Fruit fly (Drosophila melanogaster) whole organism, prepupa: ENCODE measurements around the gene Cyp312a1.
A peak's percentile ranks its signal among the peaks of the same experiment; 100 is the strongest.

Source experiments
- CG10631 ChIP-seq: fragments of 200-800 bp; sonication (Bioruptor generic); optimal IDR thresholded peaks from 2 replicates; lab custom pipeline; 2016; ENCODE audit warnings: missing biosample characterization, missing genetic modification characterization
- CG11294 ChIP-seq: fragments of 200-800 bp; sonication (Bioruptor generic); IDR thresholded peaks from 2 replicates; pipeline ENCODE4 v1.3.6; 2022; ENCODE audit warnings: missing biosample characterization, missing genetic modification characterization
- CG11762 ChIP-seq: fragments of 200-800 bp; sonication (Bioruptor generic); optimal IDR thresholded peaks from 3 replicates; lab custom pipeline; 2016; ENCODE audit warnings: missing biosample characterization, missing genetic modification characterization; ENCODE audit not compliant: insufficient read depth
- CG11902 ChIP-seq: fragments of 200-800 bp; sonication (Bioruptor generic); optimal IDR thresholded peaks from 3 replicates; lab custom pipeline; 2016; ENCODE audit warnings: missing biosample characterization, missing genetic modification characterization
- CG15336 ChIP-seq: fragments of 200-800 bp; sonication (Bioruptor generic); IDR thresholded peaks from 2 replicates; pipeline ENCODE4 v1.3.6; 2022; ENCODE audit warnings: missing biosample characterization, missing genetic modification characterization
- CG3032 ChIP-seq: fragments of 200-800 bp; optimal IDR thresholded peaks from 2 replicates; lab custom pipeline; 2019; ENCODE audit warnings: missing biosample characterization, mild to moderate bottlenecking, missing genetic modification characterization, moderate library complexity
- CG31627 ChIP-seq: fragments of 200-800 bp; sonication (Bioruptor generic); optimal IDR thresholded peaks from 3 replicates; lab custom pipeline; 2016; ENCODE audit warnings: missing biosample characterization, missing genetic modification characterization
- CG32006 ChIP-seq: fragments of 200-800 bp; sonication (Bioruptor generic); optimal IDR thresholded peaks from 3 replicates; lab custom pipeline; 2017; ENCODE audit warnings: missing biosample characterization, mild to moderate bottlenecking, missing genetic modification characterization
- CG3919 ChIP-seq: fragments of 200-800 bp; sonication (Bioruptor generic); optimal IDR thresholded peaks from 3 replicates; lab custom pipeline; 2016; ENCODE audit warnings: missing biosample characterization, missing genetic modification characterization
- CG4318 ChIP-seq: fragments of 200-800 bp; sonication (Bioruptor generic); optimal IDR thresholded peaks from 3 replicates; lab custom pipeline; 2017; ENCODE audit warnings: missing biosample characterization, mild to moderate bottlenecking, missing genetic modification characterization
- CG6163 ChIP-seq: fragments of 200-800 bp; sonication (Bioruptor generic); IDR thresholded peaks from 3 replicates; pipeline ENCODE4 v1.3.6; 2022; ENCODE audit warnings: missing biosample characterization, missing genetic modification characterization
- CG6276 ChIP-seq: fragments of 200-800 bp; sonication (Bioruptor generic); optimal IDR thresholded peaks from 2 replicates; lab custom pipeline; 2017; ENCODE audit warnings: missing biosample characterization, mild to moderate bottlenecking, missing genetic modification characterization
- CG6792 ChIP-seq: fragments of 200-800 bp; sonication (Bioruptor generic); optimal IDR thresholded peaks from 3 replicates; lab custom pipeline; 2016; ENCODE audit warnings: missing biosample characterization, missing genetic modification characterization
- CG6808 ChIP-seq: fragments of 200-800 bp; sonication (Bioruptor generic); optimal IDR thresholded peaks from 3 replicates; lab custom pipeline; 2017; ENCODE audit warnings: missing biosample characterization, missing genetic modification characterization, mild to moderate bottlenecking, moderate library complexity, missing genetic modification reagents
- CG6854 ChIP-seq: fragments of 200-800 bp; sonication (Bioruptor generic); optimal IDR thresholded peaks from 2 replicates; lab custom pipeline; 2017; ENCODE audit warnings: missing biosample characterization, mild to moderate bottlenecking, missing genetic modification characterization
- CG8119 ChIP-seq: fragments of 200-800 bp; sonication (Bioruptor generic); IDR thresholded peaks from 3 replicates; pipeline ENCODE4 v1.3.6; 2022; ENCODE audit warnings: missing biosample characterization, missing genetic modification characterization
- CG9139 ChIP-seq: fragments of 200-800 bp; sonication (Bioruptor generic); optimal IDR thresholded peaks from 3 replicates; lab custom pipeline; 2017; ENCODE audit warnings: missing biosample characterization, mild to moderate bottlenecking, missing genetic modification characterization
- Eip75B ChIP-seq: fragments of 200-800 bp; sonication (Bioruptor generic); optimal IDR thresholded peaks from 3 replicates; lab custom pipeline; 2016; ENCODE audit warnings: missing biosample characterization, missing genetic modification characterization
- Eip78C ChIP-seq: fragments of 200-800 bp; sonication (Bioruptor generic); peaks from one replicate; lab custom pipeline; 2016; ENCODE audit warnings: missing biosample characterization, missing genetic modification characterization
- Eip93F ChIP-seq: fragments of 200-800 bp; sonication (Bioruptor generic); optimal IDR thresholded peaks from 2 replicates; lab custom pipeline; 2016; ENCODE audit warnings: missing biosample characterization, mild to moderate bottlenecking, missing genetic modification characterization
- Ets21C ChIP-seq: fragments of 200-800 bp; sonication (Bioruptor generic); optimal IDR thresholded peaks from 3 replicates; lab custom pipeline; 2016; ENCODE audit warnings: missing biosample characterization, missing genetic modification characterization
- Ets96B ChIP-seq: fragments of 200-800 bp; optimal IDR thresholded peaks from 2 replicates; lab custom pipeline; 2019; ENCODE audit warnings: missing biosample characterization, mild to moderate bottlenecking, missing genetic modification characterization, moderate library complexity
- Gug ChIP-seq: fragments of 200-800 bp; sonication (Bioruptor generic); IDR thresholded peaks from 2 replicates; pipeline ENCODE4 v1.3.6; 2022; ENCODE audit warnings: missing biosample characterization, missing genetic modification characterization
- Hr38 ChIP-seq: sonication (Bioruptor generic); optimal IDR thresholded peaks from 2 replicates; lab custom pipeline; 2016; ENCODE audit warnings: missing biosample characterization, missing genetic modification characterization
- Hr39 ChIP-seq: fragments of 200-800 bp; sonication (Bioruptor generic); optimal IDR thresholded peaks from 2 replicates; lab custom pipeline; 2016; ENCODE audit warnings: missing biosample characterization, missing genetic modification characterization
- Hr4 ChIP-seq: fragments of 200-800 bp; sonication (Bioruptor generic); optimal IDR thresholded peaks from 3 replicates; lab custom pipeline; 2016; ENCODE audit warnings: missing biosample characterization, missing genetic modification characterization
- Lpt ChIP-seq: fragments of 200-800 bp; sonication (Bioruptor generic); optimal IDR thresholded peaks from 3 replicates; lab custom pipeline; 2016; ENCODE audit warnings: missing biosample characterization, missing genetic modification characterization
- Met ChIP-seq: fragments of 200-800 bp; sonication (Bioruptor generic); optimal IDR thresholded peaks from 3 replicates; lab custom pipeline; 2016; ENCODE audit warnings: missing biosample characterization, missing genetic modification characterization
- OdsH ChIP-seq: fragments of 200-800 bp; sonication (Bioruptor generic); optimal IDR thresholded peaks from 3 replicates; lab custom pipeline; 2016; ENCODE audit warnings: missing biosample characterization, missing genetic modification characterization
- Sox102F ChIP-seq: fragments of 200-800 bp; sonication (Bioruptor generic); optimal IDR thresholded peaks from 2 replicates; lab custom pipeline; 2016; ENCODE audit warnings: missing biosample characterization, mild to moderate bottlenecking, missing genetic modification characterization
- Sox14 ChIP-seq: fragments of 200-800 bp; sonication (Bioruptor generic); optimal IDR thresholded peaks from 3 replicates; lab custom pipeline; 2016; ENCODE audit warnings: missing biosample characterization, missing genetic modification characterization
- achi ChIP-seq: fragments of 200-800 bp; sonication (Bioruptor generic); optimal IDR thresholded peaks from 3 replicates; lab custom pipeline; 2016; ENCODE audit warnings: missing biosample characterization, missing genetic modification characterization
- dsx ChIP-seq: fragments of 200-800 bp; optimal IDR thresholded peaks from 3 replicates; lab custom pipeline; 2019; ENCODE audit warnings: missing biosample characterization, mild to moderate bottlenecking, missing genetic modification characterization, moderate library complexity; ENCODE audit not compliant: poor library complexity, severe bottlenecking
- eg ChIP-seq: fragments of 200-800 bp; sonication (Bioruptor generic); IDR thresholded peaks from 3 replicates; pipeline ENCODE4 v1.3.6; 2022; ENCODE audit warnings: missing biosample characterization, missing genetic modification characterization
- esn ChIP-seq: fragments of 200-800 bp; sonication (Bioruptor generic); optimal IDR thresholded peaks from 2 replicates; lab custom pipeline; 2016; ENCODE audit warnings: missing biosample characterization, mild to moderate bottlenecking, missing genetic modification characterization, moderate library complexity
- fd59A ChIP-seq: fragments of 200-800 bp; sonication (Bioruptor generic); optimal IDR thresholded peaks from 2 replicates; lab custom pipeline; 2017; ENCODE audit warnings: missing biosample characterization, mild to moderate bottlenecking, missing genetic modification characterization, missing genetic modification reagents
- fd85E ChIP-seq: fragments of 200-800 bp; sonication (Bioruptor generic); optimal IDR thresholded peaks from 3 replicates; lab custom pipeline; 2016; ENCODE audit warnings: missing biosample characterization, missing genetic modification characterization
- fkh ChIP-seq: fragments of 200-800 bp; sonication (Bioruptor generic); optimal IDR thresholded peaks from 3 replicates; lab custom pipeline; 2017; ENCODE audit warnings: missing biosample characterization, mild to moderate bottlenecking, missing genetic modification characterization, moderate library complexity
- net ChIP-seq: fragments of 200-800 bp; sonication (Bioruptor generic); optimal IDR thresholded peaks from 3 replicates; lab custom pipeline; 2016; ENCODE audit warnings: missing biosample characterization, missing genetic modification characterization
- pdm3 ChIP-seq: fragments of 200-800 bp; sonication (Bioruptor generic); optimal IDR thresholded peaks from 3 replicates; lab custom pipeline; 2016; ENCODE audit warnings: missing biosample characterization, missing genetic modification characterization
- salr ChIP-seq, 2 experiments: fragments of 200-800 bp; sonication (Bioruptor generic); optimal IDR thresholded peaks; 3 replicates each; lab custom pipeline; 2016 to 2018; ENCODE audit warnings: missing biosample characterization in 2 of 2, missing genetic modification characterization in 2 of 2, mild to moderate bottlenecking in 1 of 2
- spab ChIP-seq: fragments of 200-800 bp; sonication (Bioruptor generic); optimal IDR thresholded peaks from 2 replicates; lab custom pipeline; 2017; ENCODE audit warnings: missing biosample characterization, mild to moderate bottlenecking, missing genetic modification characterization, missing genetic modification reagents
- ss ChIP-seq, 2 experiments: fragments of 200-800 bp; sonication (Bioruptor generic); optimal IDR thresholded peaks; 2 replicates in 1 of 2; 3 replicates in 1 of 2; lab custom pipeline; 2017 to 2018; ENCODE audit warnings: mild to moderate bottlenecking in 2 of 2, missing biosample characterization in 2 of 2, missing genetic modification characterization in 2 of 2, moderate library complexity in 1 of 2
- svp ChIP-seq: fragments of 200-800 bp; sonication (Bioruptor generic); peaks from one replicate; lab custom pipeline; 2016; ENCODE audit warnings: missing biosample characterization, missing genetic modification characterization
- topi ChIP-seq: fragments of 200-800 bp; sonication (Bioruptor generic); optimal IDR thresholded peaks from 3 replicates; lab custom pipeline; 2016; ENCODE audit warnings: missing biosample characterization, missing genetic modification characterization
- vri ChIP-seq: fragments of 200-800 bp; sonication (Bioruptor generic); optimal IDR thresholded peaks from 3 replicates; lab custom pipeline; 2016; ENCODE audit warnings: missing biosample characterization, mild to moderate bottlenecking, missing genetic modification characterization

The Cyp312a1 gene

dm6 chr3L:18109459-18109863, 23.0 kb downstream of the Cyp312a1 start, which contains the start of the genes Polr3D and mus304 (continued):
- TF ChIP-seq CG4318 (no peak), Sox14 (peak; percentile 64), fd59A (GFP tag; lab: Kevin White, UChicago) (no peak), CG31627 (GFP tag; lab: Kevin White, UChicago) (peak; percentile 6), CG3032 (tag; lab: Kevin White, UChicago) (peak; percentile 41), Eip75B (GFP tag; lab: Kevin White, UChicago) (peak; percentile 15), Ets96B (tag; lab: Kevin White, UChicago) (peak; percentile 1)
- TF ChIP-seq, all 60 proteins: peak for 12

DNA sequence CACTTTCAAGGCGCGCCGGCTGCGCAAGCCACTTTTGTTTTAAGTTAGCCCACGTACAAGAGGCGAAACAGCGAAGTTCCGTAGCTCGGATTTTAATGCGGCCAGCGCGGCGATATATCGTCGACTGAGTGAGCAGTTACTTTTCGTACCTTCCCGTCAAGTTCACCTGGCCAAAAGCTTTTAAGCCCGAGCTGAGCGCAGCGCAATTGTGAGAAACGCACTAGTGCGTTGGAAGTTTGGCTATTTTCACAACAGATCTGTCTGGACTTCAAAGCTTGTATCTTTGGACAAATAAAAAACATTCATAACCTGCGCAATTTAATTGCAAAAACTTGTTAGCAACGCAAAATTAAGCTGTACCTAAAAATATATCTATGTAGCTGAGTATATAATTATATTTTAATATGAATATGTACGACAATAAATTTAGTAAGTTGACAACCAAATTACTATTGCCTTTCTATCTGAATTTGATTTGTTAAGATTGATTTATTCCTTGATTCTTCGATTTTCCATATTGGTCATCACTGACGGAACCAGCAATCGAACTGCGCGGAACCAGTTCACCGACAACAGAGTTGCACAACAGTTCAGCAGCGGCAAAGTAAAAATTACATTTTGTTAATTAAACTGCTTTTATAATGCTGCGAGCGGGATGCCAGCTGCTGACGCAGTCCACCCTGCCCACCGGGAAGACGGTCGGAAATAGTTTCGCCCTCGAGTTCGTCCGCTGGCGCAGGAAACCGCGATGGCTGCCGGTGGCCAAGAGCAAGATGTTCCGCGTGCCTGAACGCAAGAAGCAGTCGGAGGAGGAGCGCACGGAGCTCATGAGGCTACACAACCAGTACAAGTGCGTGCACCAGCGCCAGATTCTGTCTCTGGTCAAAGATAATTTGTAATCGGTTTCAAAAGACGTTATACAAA, 26.2 kb downstream of the Cyp312a1 start, which contains the start of the genes CG13698 and mRpS26:
CG13698 (minus strand) TSS at position 129 of the 924 bp plus-strand sequence.
mRpS26 (plus strand) TSS at position 559 of the 924 bp plus-strand sequence.
- TF ChIP-seq CG8119 (GFP tag; lab: Robert Waterston, UW) (peak; percentile 37; the same call in 1 of the 3 replicates), Sox14 (peak; percentile 34), Lpt (GFP tag; lab: Kevin White, UChicago) (peak; percentile 12), CG15336 (GFP tag; lab: Robert Waterston, UW) (no peak), net (GFP tag; lab: Kevin White, UChicago) (peak; percentile 1), dsx (GFP tag; lab: Kevin White, UChicago) (peak; percentile 96), spab (GFP tag; lab: Kevin White, UChicago) (no peak), CG6854 (GFP tag; lab: Kevin White, UChicago) (peak; percentile 3), CG6792 (peak; percentile 49), CG6163 (GFP tag; lab: Robert Waterston, UW) (peak; percentile 18; the same call in 2 of the 3 replicates), vri (GFP tag; lab: Kevin White, UChicago) (peak; percentile 4), Gug (GFP tag; lab: Robert Waterston, UW) (peak; percentile 49; the same call in 1 of the 2 replicates), OdsH (GFP tag; lab: Kevin White, UChicago) (peak; percentile 78), CG3032 (tag; lab: Kevin White, UChicago) (peak; percentile 81), fd85E (GFP tag; lab: Kevin White, UChicago) (no peak), Sox102F (no peak), CG6808 (GFP tag; lab: Kevin White, UChicago) (peak; percentile 67), Hr38 (GFP tag; lab: Kevin White, UChicago) (no peak), CG3919 (peak; percentile 46), Hr39 (GFP tag; lab: Kevin White, UChicago) (peak; percentile 55), CG6276 (GFP tag; lab: Kevin White, UChicago) (no peak), eg (GFP tag; lab: Robert Waterston, UW) (peak; percentile 52; the same call in 2 of the 3 replicates), CG11294 (GFP tag; lab: Robert Waterston, UW) (peak; percentile 41; the same call in 1 of the 2 replicates), Hr4 (GFP tag; lab: Kevin White, UChicago) (peak; percentile 65), CG32006 (peak; percentile 75), CG10631 (GFP tag; lab: Kevin White, UChicago) (peak; percentile 75), Ets96B (tag; lab: Kevin White, UChicago) (peak; percentile 64), salr (GFP tag; optimal IDR thresholded peaks at IDR 0.05; lab: Kevin White, UChicago) (peak in 1 of 2 experiments; percentile 17), ss (GFP tag; optimal IDR thresholded peaks at IDR 0.05; lab: Kevin White, UChicago) (peak in 1 of 2 experiments; percentile 37), fkh (GFP tag; lab: Kevin White, UChicago) (peak; percentile 50), CG11762 (peak; percentile 31), pdm3 (GFP tag; lab: Kevin White, UChicago) (peak; percentile 66), fd59A (GFP tag; lab: Kevin White, UChicago) (peak; percentile 24), CG9139 (GFP tag; lab: Kevin White, UChicago) (no peak), esn (GFP tag; lab: Kevin White, UChicago) (peak; percentile 74), achi (peak; percentile 67), Eip78C (GFP tag; lab: Kevin White, UChicago) (peak; percentile 88), topi (GFP tag; lab: Kevin White, UChicago) (peak; percentile 55), Ets21C (GFP tag; lab: Kevin White, UChicago) (peak; percentile 25), svp (GFP tag; lab: Kevin White, UChicago) (no peak), CG11902 (GFP tag; lab: Kevin White, UChicago) (peak; percentile 46), Eip75B (GFP tag; lab: Kevin White, UChicago) (peak; percentile 50), Met (GFP tag; lab: Kevin White, UChicago) (no peak), Eip93F (GFP tag; lab: Kevin White, UChicago) (peak; percentile 40)
